Fruit fly (Drosophila melanogaster): Measurements from ENCODE around the gene CG6059.

The CG6059 gene

DNA sequence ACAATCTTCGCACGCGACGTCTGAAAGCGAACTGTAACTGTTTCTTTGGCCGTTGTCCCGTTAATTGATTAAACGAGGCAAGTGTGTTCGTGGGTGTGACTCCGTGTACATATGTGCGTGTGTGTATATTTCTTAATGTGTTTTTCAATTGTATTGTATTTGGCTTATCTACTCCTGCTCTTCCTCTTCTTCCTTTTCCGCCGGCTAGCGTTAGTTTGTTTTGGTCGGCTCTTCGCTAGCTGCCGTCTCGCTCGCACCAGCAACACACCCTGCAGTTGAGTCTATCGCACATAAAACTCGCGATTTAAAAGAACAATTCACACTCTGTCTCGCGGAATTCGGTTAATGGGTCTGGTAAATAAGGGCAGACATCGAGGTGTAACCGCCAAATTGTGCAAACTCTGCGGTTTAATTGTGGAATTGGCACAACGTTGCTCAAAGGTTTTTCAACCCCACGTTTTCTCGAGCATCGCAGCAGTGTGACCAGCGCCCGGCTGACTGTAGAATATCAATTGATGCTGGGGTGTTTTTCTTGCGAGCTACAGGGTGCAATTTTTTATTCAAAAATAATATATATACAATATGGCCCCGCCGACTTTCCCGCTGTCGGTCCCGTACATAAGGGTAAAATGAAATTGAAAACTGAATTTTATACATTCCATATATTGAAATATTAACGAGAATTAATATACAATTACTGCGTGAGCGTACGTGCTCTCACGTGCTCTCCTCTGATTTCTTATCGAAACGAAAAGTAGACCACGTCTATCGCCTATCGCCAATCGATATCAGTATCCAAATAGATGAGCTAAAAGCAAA, 12.5 kb downstream of the CG6059 start, which contains the start of the genes gb and CG5815 (continued):
- TF ChIP-seq mirr (GFP tag; optimal IDR thresholded peaks at IDR 0.05): peak; percentile 64
- TF ChIP-seq sc (optimal IDR thresholded peaks at IDR 0.05): no peak
- TF ChIP-seq sc (GFP tag; optimal IDR thresholded peaks at IDR 0.05): peak; percentile 76
- TF ChIP-seq CG34224 (GFP tag; IDR thresholded peaks at IDR 0.05; ENCODE audit: partially characterized antibody): peak; percentile 98
- TF ChIP-seq pzg (GFP tag; optimal IDR thresholded peaks at IDR 0.05): peak; percentile 60
- TF ChIP-seq CG2712 (tag; optimal IDR thresholded peaks at IDR 0.05): peak; percentile 93
- TF ChIP-seq Dip3 (GFP tag; optimal IDR thresholded peaks at IDR 0.05): peak; percentile 83
- peak; percentile 91 for TF ChIP-seq CG17385 (GFP tag; optimal IDR thresholded peaks at IDR 0.05)
- peak; percentile 93 for TF ChIP-seq CG14441 (GFP tag; IDR thresholded peaks at IDR 0.05)
- TF ChIP-seq zfh2 (GFP tag; optimal IDR thresholded peaks at IDR 0.05): peak; percentile 89
- peak; percentile 90 for TF ChIP-seq CG11085 (GFP tag; IDR thresholded peaks at IDR 0.05)
- peak; percentile 72 for TF ChIP-seq CG34422 (GFP tag; IDR thresholded peaks at IDR 0.05)
- peak; percentile 74 for TF ChIP-seq danr (GFP tag; IDR thresholded peaks at IDR 0.05)
- TF ChIP-seq scrt (GFP tag; optimal IDR thresholded peaks at IDR 0.05): peak; percentile 84
- peak; percentile 59 for TF ChIP-seq CrebB (tag; optimal IDR thresholded peaks at IDR 0.05)
- TF ChIP-seq CG17186 (GFP tag; optimal IDR thresholded peaks at IDR 0.05): peak; percentile 65
- peak; percentile 73 for TF ChIP-seq CG1529 (GFP tag; optimal IDR thresholded peaks at IDR 0.05)
- TF ChIP-seq Oaz (GFP tag; IDR thresholded peaks at IDR 0.05): peak; percentile 80
- peak; percentile 70 for TF ChIP-seq Jarid2 (GFP tag; optimal IDR thresholded peaks at IDR 0.05)
- peak; percentile 68 for TF ChIP-seq Ravus (GFP tag; IDR thresholded peaks at IDR 0.05)
- no peak for TF ChIP-seq fru (optimal IDR thresholded peaks at IDR 0.05)
- peak; percentile 78 for TF ChIP-seq Bteb2 (GFP tag; optimal IDR thresholded peaks at IDR 0.05)
- peak; percentile 92 for TF ChIP-seq phol (tag; optimal IDR thresholded peaks at IDR 0.05)
- peak; percentile 86 for TF ChIP-seq CG7556 (GFP tag; optimal IDR thresholded peaks at IDR 0.05)
- peak; percentile 90 for TF ChIP-seq NFAT (GFP tag; IDR thresholded peaks at IDR 0.05)
- TF ChIP-seq CG9797 (GFP tag; optimal IDR thresholded peaks at IDR 0.05): peak; percentile 83
- peak; percentile 85 for TF ChIP-seq CG2889 (GFP tag; IDR thresholded peaks at IDR 0.05)
- TF ChIP-seq peb (GFP tag; IDR thresholded peaks at IDR 0.05): peak; percentile 73
- TF ChIP-seq Neu2 (GFP tag; optimal IDR thresholded peaks at IDR 0.05; ENCODE audit: borderline replicate concordance): no peak
- peak; percentile 50 for TF ChIP-seq TFAM (GFP tag; optimal IDR thresholded peaks at IDR 0.05)
- peak; percentile 73 for TF ChIP-seq Nf-YB (GFP tag; optimal IDR thresholded peaks at IDR 0.05)
- peak; percentile 50 for TF ChIP-seq Side (GFP tag; optimal IDR thresholded peaks at IDR 0.05)
- peak; percentile 41 for TF ChIP-seq MESR4 (GFP tag; optimal IDR thresholded peaks at IDR 0.05)
- peak; percentile 95 for TF ChIP-seq Hr3 (GFP tag; optimal IDR thresholded peaks at IDR 0.05)
- TF ChIP-seq CG2202 (tag; optimal IDR thresholded peaks at IDR 0.05): peak; percentile 79
- peak; percentile 38 for TF ChIP-seq Hey (tag; optimal IDR thresholded peaks at IDR 0.05)
- peak in 1 of 3 experiments; percentile 34 for TF ChIP-seq Stat92E (GFP tag; optimal IDR thresholded peaks at IDR 0.05)
- peak; percentile 91 for TF ChIP-seq CG9817 (tag; optimal IDR thresholded peaks at IDR 0.05)
- peak; percentile 70 for TF ChIP-seq Asciz (GFP tag; optimal IDR thresholded peaks at IDR 0.05)
- peak; percentile 87 for TF ChIP-seq fd3F (GFP tag; optimal IDR thresholded peaks at IDR 0.05)
- TF ChIP-seq CG17612 (GFP tag; IDR thresholded peaks at IDR 0.05): peak; percentile 63; the same call in 1 of the 2 replicates
- TF ChIP-seq bcd (GFP tag; optimal IDR thresholded peaks at IDR 0.05): peak; percentile 91
- TF ChIP-seq CG11456 (GFP tag; IDR thresholded peaks at IDR 0.05): peak; percentile 92
- TF ChIP-seq gsb-n (tag; optimal IDR thresholded peaks at IDR 0.05): no peak
- TF ChIP-seq CG3838 (GFP tag; optimal IDR thresholded peaks at IDR 0.05): peak; percentile 77
- peak; percentile 93 for TF ChIP-seq caup (GFP tag; optimal IDR thresholded peaks at IDR 0.05; ENCODE audit: severe bottlenecking)
- peak; percentile 48 for TF ChIP-seq NC2β (GFP tag; optimal IDR thresholded peaks at IDR 0.05)
- TF ChIP-seq insv (GFP tag; optimal IDR thresholded peaks at IDR 0.05): peak in 1 of 2 experiments; percentile 65
- TF ChIP-seq CG11723 (GFP tag; optimal IDR thresholded peaks at IDR 0.05): no peak
